Worm (Caenorhabditis elegans) whole organism, L2 larva: ENCODE data around the gene R07B7.8.

Source experiments
- alr-1 ChIP-seq: fragments of 150-350 bp; optimal IDR thresholded peaks from 2 replicates; lab custom pipeline; 2014; ENCODE audit warnings: missing biosample characterization, missing genetic modification characterization
- ceh-82 ChIP-seq: fragments of 150-350 bp; optimal IDR thresholded peaks from 2 replicates; lab custom pipeline; 2014; ENCODE audit warnings: missing biosample characterization, missing genetic modification characterization
- egl-27 ChIP-seq: sonication (generic microtip); optimal IDR thresholded peaks from 3 replicates; lab custom pipeline; 2017; ENCODE audit warnings: missing biosample characterization, missing genetic modification reagents, missing genetic modification characterization
- fos-1 ChIP-seq: fragments of 150-350 bp; optimal IDR thresholded peaks from 2 replicates; lab custom pipeline; 2014; ENCODE audit warnings: missing biosample characterization, missing genetic modification characterization
- lin-13 ChIP-seq: fragments of 150-350 bp; optimal IDR thresholded peaks from 2 replicates; lab custom pipeline; 2014; ENCODE audit warnings: missing biosample characterization, missing genetic modification reagents, missing genetic modification characterization
- mab-5 ChIP-seq: fragments of 150-350 bp; optimal IDR thresholded peaks from 2 replicates; lab custom pipeline; 2014; ENCODE audit warnings: missing biosample characterization, missing genetic modification characterization
- nhr-11 ChIP-seq: fragments of 150-350 bp; optimal IDR thresholded peaks from 2 replicates; lab custom pipeline; 2014; ENCODE audit warnings: missing biosample characterization, missing genetic modification characterization
- nhr-12 ChIP-seq: fragments of 150-350 bp; optimal IDR thresholded peaks from 2 replicates; lab custom pipeline; 2014; ENCODE audit warnings: missing biosample characterization, missing genetic modification characterization
- nhr-23 ChIP-seq: fragments of 150-350 bp; optimal IDR thresholded peaks from 2 replicates; lab custom pipeline; 2014; ENCODE audit warnings: missing biosample characterization, missing genetic modification reagents, missing genetic modification characterization
- nhr-237 ChIP-seq: fragments of 150-350 bp; optimal IDR thresholded peaks from 2 replicates; lab custom pipeline; 2014; ENCODE audit warnings: missing biosample characterization, missing genetic modification characterization
- nhr-25 ChIP-seq: fragments of 150-350 bp; sonication (generic microtip); optimal IDR thresholded peaks from 3 replicates; lab custom pipeline; 2014; ENCODE audit warnings: missing biosample characterization, missing genetic modification characterization
- zag-1 ChIP-seq: fragments of 150-350 bp; optimal IDR thresholded peaks from 2 replicates; lab custom pipeline; 2014; ENCODE audit warnings: missing biosample characterization, missing genetic modification characterization
- ztf-11 ChIP-seq: sonication (generic microtip); optimal IDR thresholded peaks from 2 replicates; lab custom pipeline; 2017; ENCODE audit warnings: missing biosample characterization, missing genetic modification characterization

DNA sequence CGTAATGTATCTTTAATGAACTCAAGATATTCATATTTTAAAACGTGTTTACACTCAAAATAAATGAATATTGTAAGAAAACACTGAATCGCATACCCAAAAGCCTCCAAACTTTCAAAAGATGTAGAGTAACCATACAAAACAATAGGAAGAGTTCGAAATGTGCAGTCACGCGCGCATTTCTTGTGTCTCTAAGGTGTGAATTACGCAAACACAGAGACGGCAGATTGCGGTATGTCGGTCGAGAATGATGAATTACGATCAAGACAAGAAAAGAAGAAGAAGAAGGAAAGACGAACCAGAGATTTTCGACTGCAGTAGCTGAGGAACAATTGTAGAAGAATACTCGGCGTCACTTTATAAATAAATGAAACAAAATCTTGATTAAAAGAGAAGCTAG lies 27.3 kb upstream of the R07B7.8 start, which contains the start of gene lhpp-1:
- no peak for TF ChIP-seq lin-13 (GFP tag; lab: Kevin White, UChicago)
- no peak for TF ChIP-seq nhr-23
- no peak for TF ChIP-seq nhr-11
- TF ChIP-seq zag-1 (tag; lab: Kevin White, UChicago), result no peak
- TF ChIP-seq nhr-12 (tag; lab: Kevin White, UChicago), result no peak
- TF ChIP-seq egl-27 (tag; lab: Kevin White, UChicago), result no peak
- no peak for TF ChIP-seq ceh-82 (tag; lab: Kevin White, UChicago)
- no peak for TF ChIP-seq fos-1 (tag; lab: Kevin White, UChicago)
- no peak for TF ChIP-seq nhr-237
- TF ChIP-seq mab-5, result no peak
- no peak for TF ChIP-seq ztf-11 (tag; lab: Kevin White, UChicago)
- TF ChIP-seq nhr-25 (tag; lab: Kevin White, UChicago), result no peak
- no peak for TF ChIP-seq alr-1 (tag; lab: Kevin White, UChicago)
